Worm (Caenorhabditis elegans) whole organism, young adult: Measurements from ENCODE around the gene srd-50.

ENCODE experiments used
- B0261.1 ChIP-seq: sonication (generic microtip); optimal IDR thresholded peaks from 2 replicates; lab custom pipeline; 2016; ENCODE audit warnings: mild to moderate bottlenecking, missing genetic modification characterization, moderate library complexity, missing compliant biosample characterization
- F22D6.2 ChIP-seq: sonication (generic microtip); optimal IDR thresholded peaks from 2 replicates; lab custom pipeline; 2016; ENCODE audit warnings: mild to moderate bottlenecking, missing genetic modification characterization, missing compliant biosample characterization
- F37B4.10 ChIP-seq: fragments of 200-800 bp; sonication (Bioruptor generic); IDR thresholded peaks from 2 replicates; pipeline ENCODE4 v1.3.6; 2022; ENCODE audit warnings: missing genetic modification characterization, missing compliant biosample characterization
- F39B2.1 ChIP-seq: fragments of 200-800 bp; sonication (Bioruptor generic); IDR thresholded peaks from 2 replicates; pipeline ENCODE4 v1.3.6; 2022; ENCODE audit warnings: missing genetic modification reagents, missing genetic modification characterization, missing compliant biosample characterization
- F49E8.2 ChIP-seq: sonication (generic microtip); optimal IDR thresholded peaks from 3 replicates; lab custom pipeline; 2017; ENCODE audit warnings: missing genetic modification characterization, mild to moderate bottlenecking, missing compliant biosample characterization, antibody characterized with exemption, moderate library complexity; ENCODE audit not compliant: insufficient read depth
- F57C9.4 ChIP-seq: sonication (generic microtip); optimal IDR thresholded peaks from 2 replicates; lab custom pipeline; 2017; ENCODE audit warnings: mild to moderate bottlenecking, missing genetic modification characterization, missing compliant biosample characterization
- K11D2.4 ChIP-seq: fragments of 200-800 bp; sonication (Bioruptor generic); IDR thresholded peaks from 2 replicates; pipeline ENCODE4 v1.3.6; 2022; ENCODE audit warnings: missing genetic modification reagents, missing genetic modification characterization, missing compliant biosample characterization
- Y53F4B.3 ChIP-seq: fragments of 200-800 bp; sonication (Bioruptor generic); IDR thresholded peaks from 2 replicates; pipeline ENCODE4 v1.3.6; 2022; ENCODE audit warnings: missing genetic modification reagents, missing genetic modification characterization, missing compliant biosample characterization
- Y56A3A.18 ChIP-seq: fragments of 200-800 bp; sonication (Bioruptor generic); IDR thresholded peaks from 2 replicates; pipeline ENCODE4 v1.3.6; 2022; ENCODE audit warnings: missing genetic modification reagents, missing genetic modification characterization, missing compliant biosample characterization
- akir-1 ChIP-seq: fragments of 200-800 bp; sonication (Bioruptor generic); optimal IDR thresholded peaks from 2 replicates; lab custom pipeline; 2018; ENCODE audit warnings: mild to moderate bottlenecking, missing genetic modification characterization, moderate library complexity, missing compliant biosample characterization
- ama-1 ChIP-seq, 3 experiments: fragments of 150-350 bp in 1 of 3; sonication (generic microtip) in 2 of 3; optimal IDR thresholded peaks; 2 replicates each; lab custom pipeline; 2014 to 2018; ENCODE audit warnings: missing biosample characterization in 2 of 3, missing genetic modification characterization in 2 of 3, missing genetic modification reagents in 2 of 3
- aptf-3 ChIP-seq: fragments of 200-800 bp; sonication (Bioruptor generic); IDR thresholded peaks from 2 replicates; pipeline ENCODE4 v1.3.6; 2022; ENCODE audit warnings: missing genetic modification characterization, missing compliant biosample characterization
- athp-1 ChIP-seq: sonication (generic microtip); optimal IDR thresholded peaks from 2 replicates; lab custom pipeline; 2017; ENCODE audit warnings: mild to moderate bottlenecking, missing genetic modification characterization, missing compliant biosample characterization
- attf-3 ChIP-seq: fragments of 200-800 bp; sonication (Bioruptor generic); conservative IDR thresholded peaks from 2 replicates; pipeline ENCODE4 v1.3.6; 2022; ENCODE audit warnings: missing genetic modification reagents, missing genetic modification characterization, missing compliant biosample characterization
- bed-2 ChIP-seq: fragments of 200-800 bp; sonication (Bioruptor generic); IDR thresholded peaks from 2 replicates; pipeline ENCODE4 v1.3.6; 2022; ENCODE audit warnings: missing genetic modification reagents, missing genetic modification characterization, missing compliant biosample characterization
- cebp-1 ChIP-seq, 2 experiments: fragments of 200-800 bp in 1 of 2; sonication (Bioruptor generic) in 1 of 2; sonication (generic microtip) in 1 of 2; IDR thresholded peaks in 1 of 2; optimal IDR thresholded peaks in 1 of 2; 2 replicates each; pipeline versions ENCODE4 v1.3.6 to Lab custom; 2017 to 2022; ENCODE audit warnings: missing compliant biosample characterization in 2 of 2, missing genetic modification characterization in 2 of 2, mild to moderate bottlenecking in 1 of 2, missing genetic modification reagents in 1 of 2, moderate library complexity in 1 of 2
- cebp-2 ChIP-seq: fragments of 200-800 bp; sonication (Bioruptor generic); IDR thresholded peaks from 2 replicates; pipeline ENCODE4 v1.3.6; 2022; ENCODE audit warnings: missing genetic modification characterization, missing compliant biosample characterization
- ceh-27 ChIP-seq: fragments of 200-800 bp; sonication (Bioruptor generic); optimal IDR thresholded peaks from 2 replicates; lab custom pipeline; 2018; ENCODE audit warnings: mild to moderate bottlenecking, missing genetic modification characterization, moderate library complexity, missing compliant biosample characterization
- ceh-58 ChIP-seq: fragments of 200-800 bp; sonication (Bioruptor generic); IDR thresholded peaks from 2 replicates; pipeline ENCODE4 v1.3.6; 2022; ENCODE audit warnings: missing genetic modification characterization, missing compliant biosample characterization
- ceh-79 ChIP-seq: sonication (generic microtip); optimal IDR thresholded peaks from 2 replicates; lab custom pipeline; 2017; ENCODE audit warnings: mild to moderate bottlenecking, missing genetic modification characterization, missing compliant biosample characterization
- ceh-91 ChIP-seq: fragments of 200-800 bp; sonication (Bioruptor generic); IDR thresholded peaks from 2 replicates; pipeline ENCODE4 v1.3.6; 2022; ENCODE audit warnings: missing genetic modification reagents, missing genetic modification characterization, missing compliant biosample characterization
- chd-7 ChIP-seq: sonication (generic microtip); optimal IDR thresholded peaks from 2 replicates; lab custom pipeline; 2016; ENCODE audit warnings: mild to moderate bottlenecking, missing genetic modification characterization, moderate library complexity, missing compliant biosample characterization
- dox-1 ChIP-seq: fragments of 200-800 bp; sonication (Bioruptor generic); IDR thresholded peaks from 2 replicates; pipeline ENCODE4 v1.3.6; 2022; ENCODE audit warnings: missing genetic modification reagents, missing genetic modification characterization, missing compliant biosample characterization
- dpl-1 ChIP-seq: fragments of 150-350 bp; optimal IDR thresholded peaks from 2 replicates; lab custom pipeline; 2014; ENCODE audit warnings: missing biosample characterization, missing genetic modification reagents, missing genetic modification characterization
- efl-1 ChIP-seq: fragments of 150-350 bp; optimal IDR thresholded peaks from 2 replicates; lab custom pipeline; 2014; ENCODE audit warnings: missing biosample characterization, missing genetic modification reagents, missing genetic modification characterization
- egl-18 ChIP-seq: fragments of 200-800 bp; sonication (Bioruptor generic); IDR thresholded peaks from 2 replicates; pipeline ENCODE4 v1.3.6; 2022; ENCODE audit warnings: missing genetic modification reagents, missing genetic modification characterization, missing compliant biosample characterization
- ets-4 ChIP-seq: fragments of 200-800 bp; sonication (Bioruptor generic); optimal IDR thresholded peaks from 2 replicates; lab custom pipeline; 2018; ENCODE audit warnings: mild to moderate bottlenecking, missing genetic modification characterization, missing compliant biosample characterization
- gei-17 ChIP-seq: fragments of 200-800 bp; sonication (Bioruptor generic); optimal IDR thresholded peaks from 2 replicates; lab custom pipeline; 2018; ENCODE audit warnings: mild to moderate bottlenecking, missing genetic modification characterization, missing compliant biosample characterization
- hmg-20 ChIP-seq: fragments of 200-800 bp; sonication (Bioruptor generic); IDR thresholded peaks from 2 replicates; pipeline ENCODE4 v1.3.6; 2022; ENCODE audit warnings: missing genetic modification reagents, missing genetic modification characterization, missing compliant biosample characterization
- hrde-1 ChIP-seq: sonication (generic microtip); optimal IDR thresholded peaks from 2 replicates; lab custom pipeline; 2016; ENCODE audit warnings: missing genetic modification characterization, mild to moderate bottlenecking, missing compliant biosample characterization, moderate library complexity, missing genotype, missing genetic modification reagents, borderline replicate concordance
- hsf-1 ChIP-seq: fragments of 200-800 bp; sonication (Bioruptor generic); IDR thresholded peaks from 2 replicates; pipeline ENCODE4 v1.3.6; 2022; ENCODE audit warnings: missing genetic modification reagents, missing genetic modification characterization, missing compliant biosample characterization
- lin-40 ChIP-seq: sonication (generic microtip); optimal IDR thresholded peaks from 2 replicates; lab custom pipeline; 2016; ENCODE audit warnings: missing genetic modification characterization, mild to moderate bottlenecking, missing compliant biosample characterization, missing genotype, missing genetic modification reagents
- lsy-27 ChIP-seq: sonication (generic microtip); optimal IDR thresholded peaks from 2 replicates; lab custom pipeline; 2017; ENCODE audit warnings: missing genetic modification characterization, mild to moderate bottlenecking, missing compliant biosample characterization, antibody characterized with exemption, missing genotype, borderline replicate concordance; ENCODE audit not compliant: insufficient read depth
- madf-6 ChIP-seq: fragments of 200-800 bp; sonication (Bioruptor generic); IDR thresholded peaks from 2 replicates; pipeline ENCODE4 v1.3.6; 2022; ENCODE audit warnings: missing genetic modification reagents, missing genetic modification characterization, missing compliant biosample characterization
- nfya-2 ChIP-seq: fragments of 200-800 bp; sonication (Bioruptor generic); IDR thresholded peaks from 2 replicates; pipeline ENCODE4 v1.3.6; 2022; ENCODE audit warnings: missing genetic modification reagents, missing genetic modification characterization, missing compliant biosample characterization
- nhr-120 ChIP-seq: fragments of 200-800 bp; sonication (Bioruptor generic); IDR thresholded peaks from 2 replicates; pipeline ENCODE4 v1.3.6; 2022; ENCODE audit warnings: missing genetic modification characterization, missing compliant biosample characterization
- nhr-80 ChIP-seq: sonication (generic microtip); optimal IDR thresholded peaks from 2 replicates; lab custom pipeline; 2016; ENCODE audit warnings: missing genetic modification characterization, missing compliant biosample characterization
- nhr-90 ChIP-seq: sonication (generic microtip); optimal IDR thresholded peaks from 2 replicates; lab custom pipeline; 2016; ENCODE audit warnings: missing genotype, mild to moderate bottlenecking, missing genetic modification characterization, missing compliant biosample characterization
- pha-4 ChIP-seq: fragments of 150-350 bp; sonication (generic microtip); optimal IDR thresholded peaks from 2 replicates; lab custom pipeline; 2014; ENCODE audit warnings: missing biosample characterization, missing genetic modification reagents, missing genetic modification characterization
- rec-8 ChIP-seq, 2 experiments: sonication (generic microtip); optimal IDR thresholded peaks; 2 replicates each; lab custom pipeline; 2016; ENCODE audit warnings: mild to moderate bottlenecking in 2 of 2, missing genetic modification characterization in 2 of 2, missing genetic modification reagents in 2 of 2, missing genotype in 2 of 2, missing biosample characterization in 1 of 2, missing compliant biosample characterization in 1 of 2, moderate library complexity in 1 of 2
- zfh-2 ChIP-seq: fragments of 200-800 bp; sonication (Bioruptor generic); conservative IDR thresholded peaks from 2 replicates; pipeline ENCODE4 v1.3.6; 2022; ENCODE audit warnings: missing genetic modification reagents, missing genetic modification characterization, missing compliant biosample characterization
- zim-3 ChIP-seq: sonication (generic microtip); optimal IDR thresholded peaks from 2 replicates; lab custom pipeline; 2017; ENCODE audit warnings: mild to moderate bottlenecking, missing genetic modification characterization, moderate library complexity, missing compliant biosample characterization

The srd-50 gene

DNA sequence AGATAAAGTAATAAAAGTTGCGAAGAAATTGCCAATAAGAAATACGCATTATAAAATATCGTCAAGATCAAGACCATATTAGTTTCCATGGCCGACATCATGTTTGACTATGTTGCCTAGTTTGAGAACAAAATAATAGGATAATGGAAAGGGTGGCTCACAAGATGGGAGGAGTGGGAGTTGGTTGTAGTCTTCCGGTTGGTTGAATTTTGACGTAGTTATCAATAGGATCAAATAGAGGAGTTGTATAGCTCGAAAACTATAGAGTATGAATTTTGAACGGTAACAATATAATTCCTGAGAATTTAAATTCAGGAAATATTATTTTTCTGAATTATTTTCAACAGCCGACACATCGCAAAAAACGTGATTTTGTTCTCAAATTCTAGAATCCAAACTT, at the start of gene srd-50:
srd-50 (minus strand) TSS at position 101 of the 400 bp plus-strand sequence.
- TF ChIP-seq attf-3 (GFP tag; lab: Robert Waterston, UW) (no peak), dox-1 (no peak), pha-4 (tag; lab: Kevin White, UChicago) (no peak), efl-1 (GFP tag; lab: Kevin White, UChicago) (no peak), chd-7 (tag; lab: Kevin White, UChicago) (no peak), nhr-90 (no peak), ceh-27 (GFP tag; lab: Kevin White, UChicago) (no peak), nhr-80 (tag; lab: Kevin White, UChicago) (no peak), aptf-3 (GFP tag; lab: Robert Waterston, UW) (no peak), ceh-58 (GFP tag; lab: Robert Waterston, UW) (no peak)
- TF ChIP-seq, all 124 proteins: peak for 0

DNA sequence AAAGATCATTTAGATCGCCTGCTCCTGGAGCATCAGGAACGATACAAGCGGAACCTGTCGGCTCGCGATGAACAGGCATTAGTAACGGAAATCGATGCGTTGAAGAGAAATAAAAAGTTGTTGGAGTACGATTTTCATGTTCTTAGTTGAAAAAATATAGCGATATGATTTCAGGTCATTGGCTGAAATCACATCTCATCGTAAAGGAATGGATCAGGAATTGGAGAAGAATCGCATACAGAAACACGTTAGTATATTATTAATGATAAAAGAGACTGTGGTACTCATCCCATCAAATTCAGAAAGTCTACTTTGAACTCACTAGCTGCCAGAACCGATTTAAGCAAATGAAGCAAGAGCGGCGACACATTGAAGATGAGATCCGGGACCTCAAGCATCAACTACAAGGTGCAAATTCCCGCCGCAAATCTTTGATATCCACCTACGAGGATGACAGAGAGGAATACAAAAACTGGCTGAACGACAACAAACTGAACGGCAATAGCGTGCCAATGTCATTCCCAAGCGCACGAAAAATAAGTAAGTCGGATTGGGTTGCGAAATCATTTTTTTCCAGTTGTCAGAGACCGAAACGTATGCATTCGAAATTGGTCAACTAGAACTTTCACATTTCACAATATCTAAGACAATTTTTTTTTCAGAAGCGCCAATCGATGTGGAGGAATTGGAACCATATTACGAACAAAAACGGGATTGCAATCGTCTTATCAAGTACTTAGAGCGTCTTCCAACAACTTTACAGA, 48.6 kb upstream of the srd-50 start:
- TF ChIP-seq cebp-1 (GFP tag; IDR thresholded peaks at IDR 0.05; lab: Robert Waterston, UW) (peak; percentile 9; the same call in 1 of the 2 replicates), cebp-1 (tag; optimal IDR thresholded peaks at IDR 0.05; lab: Kevin White, UChicago) (peak; percentile 90), ceh-91 (GFP tag; lab: Robert Waterston, UW) (no peak)
- TF ChIP-seq, all 124 proteins: peak for 1

DNA sequence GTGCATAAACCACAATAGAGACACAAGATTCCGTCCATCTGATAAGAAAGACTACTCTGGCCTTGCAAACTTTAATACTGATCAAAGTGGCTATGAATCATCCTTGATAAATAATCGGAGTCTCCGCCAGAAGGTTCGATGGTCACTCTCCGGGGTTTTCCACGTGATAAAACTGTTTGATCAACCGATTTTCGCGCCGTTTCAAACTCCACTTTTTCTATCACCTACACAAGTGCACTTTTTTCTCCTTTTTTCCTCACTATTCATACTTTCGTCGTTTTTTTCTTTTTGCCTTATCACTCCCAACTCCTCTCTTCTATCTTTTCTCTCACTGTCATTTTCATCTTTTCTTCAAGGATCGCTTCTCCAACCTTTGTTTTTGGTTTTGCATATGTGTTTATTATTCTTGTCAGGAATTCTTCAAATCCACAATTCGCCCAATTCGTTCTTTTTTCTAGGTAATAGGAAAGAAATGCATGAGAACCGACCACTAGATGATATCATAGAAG, 47.1 kb upstream of the srd-50 start, which contains the start of gene F18H3.4:
F18H3.4 (plus strand) TSS at position 459 of the 509 bp plus-strand sequence.
- TF ChIP-seq gei-17 (no peak), K11D2.4 (GFP tag; lab: Robert Waterston, UW) (0 out of 2 replicates have a peak, but pooled peaks have one; percentile 41), ets-4 (GFP tag; lab: Kevin White, UChicago) (peak; percentile 4), pha-4 (tag; lab: Kevin White, UChicago) (peak; percentile 66), bed-2 (GFP tag; lab: Robert Waterston, UW) (no peak), nhr-120 (GFP tag; lab: Robert Waterston, UW) (no peak), lin-40 (tag; lab: Kevin White, UChicago) (peak; percentile 47), lsy-27 (tag; lab: Kevin White, UChicago) (no peak), ceh-79 (tag; lab: Kevin White, UChicago) (no peak), hsf-1 (GFP tag; lab: Robert Waterston, UW) (no peak), F39B2.1 (GFP tag; lab: Robert Waterston, UW) (no peak), ama-1 (optimal IDR thresholded peaks at IDR 0.05; lab: Kevin White, UChicago) (no peak), ama-1 (GFP tag; optimal IDR thresholded peaks at IDR 0.05; lab: Kevin White, UChicago) (no peak), cebp-2 (no peak), madf-6 (GFP tag; lab: Robert Waterston, UW) (no peak), zim-3 (tag; lab: Kevin White, UChicago) (no peak), hrde-1 (tag; lab: Kevin White, UChicago) (no peak), egl-18 (GFP tag; lab: Robert Waterston, UW) (no peak), nfya-2 (GFP tag; lab: Robert Waterston, UW) (no peak), rec-8 (tag; optimal IDR thresholded peaks at IDR 0.05; lab: Kevin White, UChicago) (no peak), B0261.1 (tag; lab: Kevin White, UChicago) (no peak), Y56A3A.18 (GFP tag; lab: Robert Waterston, UW) (no peak), F57C9.4 (tag; lab: Kevin White, UChicago) (no peak), athp-1 (tag; lab: Kevin White, UChicago) (no peak), attf-3 (GFP tag; lab: Robert Waterston, UW) (no peak), F37B4.10 (GFP tag; lab: Robert Waterston, UW) (no peak), akir-1 (no peak), zfh-2 (GFP tag; lab: Robert Waterston, UW) (no peak), Y53F4B.3 (GFP tag; lab: Robert Waterston, UW) (no peak), F49E8.2 (tag; lab: Kevin White, UChicago) (no peak), dpl-1 (GFP tag; lab: Kevin White, UChicago) (no peak), F22D6.2 (tag; lab: Kevin White, UChicago) (no peak), hmg-20 (GFP tag; lab: Robert Waterston, UW) (no peak)
